Worm (Caenorhabditis elegans) whole organism, L1 larva: ENCODE data around the gene nlp-27.

Source experiments
- C34B4.2 ChIP-seq: sonication (generic microtip); optimal IDR thresholded peaks from 2 replicates; lab custom pipeline; 2017; ENCODE audit warnings: mild to moderate bottlenecking, missing genetic modification characterization, missing compliant biosample characterization
- F16B12.6 ChIP-seq: fragments of 150-350 bp; optimal IDR thresholded peaks from 2 replicates; lab custom pipeline; 2014; ENCODE audit warnings: missing biosample characterization, missing genetic modification characterization
- Y116A8C.19 ChIP-seq: sonication (generic microtip); optimal IDR thresholded peaks from 2 replicates; lab custom pipeline; 2016; ENCODE audit warnings: missing compliant biosample characterization, missing genetic modification characterization, borderline replicate concordance
- blmp-1 ChIP-seq: fragments of 150-350 bp; optimal IDR thresholded peaks from 2 replicates; lab custom pipeline; 2014; ENCODE audit warnings: missing biosample characterization, missing genetic modification characterization
- ceh-88 ChIP-seq: fragments of 200-800 bp; sonication (Bioruptor generic); IDR thresholded peaks from 2 replicates; pipeline ENCODE4 v1.3.6; 2022; ENCODE audit warnings: missing genetic modification characterization, missing compliant biosample characterization
- ces-1 ChIP-seq: fragments of 150-350 bp; optimal IDR thresholded peaks from 2 replicates; lab custom pipeline; 2014; ENCODE audit warnings: missing biosample characterization, missing genetic modification reagents, missing genetic modification characterization
- dsc-1 ChIP-seq: sonication (generic microtip); optimal IDR thresholded peaks from 2 replicates; lab custom pipeline; 2016; ENCODE audit warnings: mild to moderate bottlenecking, missing genetic modification characterization, missing compliant biosample characterization
- efl-1 ChIP-seq, 4 experiments: fragments of 150-350 bp; optimal IDR thresholded peaks in 3 of 4; peaks in 1 of 4; 1 replicate in 1 of 4; 2 replicates in 3 of 4; lab custom pipeline; 2014; ENCODE audit warnings: missing biosample characterization in 2 of 4, missing genetic modification characterization in 2 of 4, missing genetic modification reagents in 2 of 4
- efl-3 ChIP-seq: fragments of 200-800 bp; sonication (Bioruptor generic); optimal IDR thresholded peaks from 2 replicates; lab custom pipeline; 2018; ENCODE audit warnings: mild to moderate bottlenecking, missing genetic modification characterization, missing compliant biosample characterization
- elt-3 ChIP-seq, 6 experiments: fragments of 150-350 bp in 1 of 6; sonication (generic microtip); optimal IDR thresholded peaks; 2 replicates each; lab custom pipeline; 2017 to 2018; ENCODE audit warnings: missing biosample characterization in 6 of 6, missing genetic modification characterization in 6 of 6, inconsistent platforms in 1 of 6
- ets-5 ChIP-seq: fragments of 200-800 bp; sonication (Bioruptor generic); IDR thresholded peaks from 2 replicates; pipeline ENCODE4 v1.3.6; 2022; ENCODE audit warnings: missing genetic modification characterization, missing compliant biosample characterization
- fos-1 ChIP-seq: fragments of 150-350 bp; optimal IDR thresholded peaks from 2 replicates; lab custom pipeline; 2014; ENCODE audit warnings: missing biosample characterization, missing genetic modification characterization
- grh-1 ChIP-seq: fragments of 200-800 bp; sonication (Bioruptor generic); IDR thresholded peaks from 2 replicates; pipeline ENCODE4 v1.3.6; 2022; ENCODE audit warnings: missing genetic modification reagents, missing genetic modification characterization, missing compliant biosample characterization
- lin-14 ChIP-seq: fragments of 200-800 bp; sonication (Bioruptor generic); optimal IDR thresholded peaks from 2 replicates; lab custom pipeline; 2018; ENCODE audit warnings: mild to moderate bottlenecking, missing genetic modification characterization, moderate library complexity, missing compliant biosample characterization
- lin-35 ChIP-seq, 2 experiments: fragments of 150-350 bp; optimal IDR thresholded peaks; 2 replicates each; lab custom pipeline; 2014; ENCODE audit warnings: missing biosample characterization in 2 of 2, missing genetic modification characterization in 2 of 2, missing genetic modification reagents in 2 of 2
- lin-39 ChIP-seq: fragments of 150-350 bp; optimal IDR thresholded peaks from 2 replicates; lab custom pipeline; 2014; ENCODE audit warnings: missing biosample characterization, missing genetic modification reagents, missing genetic modification characterization
- mab-9 ChIP-seq: fragments of 200-800 bp; sonication (Bioruptor generic); IDR thresholded peaks from 2 replicates; pipeline ENCODE4 v1.3.6; 2022; ENCODE audit warnings: missing genetic modification reagents, missing genetic modification characterization, missing compliant biosample characterization
- mdl-1 ChIP-seq, 2 experiments: fragments of 150-350 bp; optimal IDR thresholded peaks; 2 replicates each; lab custom pipeline; 2014 to 2017; ENCODE audit warnings: missing biosample characterization in 2 of 2, missing genetic modification characterization in 2 of 2, inconsistent platforms in 1 of 2
- mef-2 ChIP-seq: fragments of 150-350 bp; optimal IDR thresholded peaks from 2 replicates; lab custom pipeline; 2014; ENCODE audit warnings: missing biosample characterization, missing genetic modification characterization
- mep-1 ChIP-seq: fragments of 150-350 bp; optimal IDR thresholded peaks from 2 replicates; lab custom pipeline; 2014; ENCODE audit warnings: missing biosample characterization, missing genetic modification characterization
- nhr-11 ChIP-seq: fragments of 150-350 bp; optimal IDR thresholded peaks from 2 replicates; lab custom pipeline; 2014; ENCODE audit warnings: missing biosample characterization, missing genetic modification characterization
- nhr-20 ChIP-seq: sonication (generic microtip); optimal IDR thresholded peaks from 2 replicates; lab custom pipeline; 2016; ENCODE audit warnings: mild to moderate bottlenecking, missing genetic modification characterization, missing compliant biosample characterization
- nhr-237 ChIP-seq: fragments of 150-350 bp; optimal IDR thresholded peaks from 2 replicates; lab custom pipeline; 2014; ENCODE audit warnings: missing biosample characterization, missing genetic modification characterization
- nhr-71 ChIP-seq: sonication (generic microtip); optimal IDR thresholded peaks from 2 replicates; lab custom pipeline; 2016; ENCODE audit warnings: mild to moderate bottlenecking, missing genetic modification characterization, moderate library complexity, missing compliant biosample characterization
- nhr-85 ChIP-seq: sonication (generic microtip); peaks from one replicate; lab custom pipeline; 2016; ENCODE audit warnings: missing genetic modification characterization, inconsistent platforms, missing compliant biosample characterization
- nhr-90 ChIP-seq: sonication (generic microtip); optimal IDR thresholded peaks from 2 replicates; lab custom pipeline; 2016; ENCODE audit warnings: mild to moderate bottlenecking, missing genetic modification characterization, missing compliant biosample characterization; ENCODE audit not compliant: poor library complexity
- pag-3 ChIP-seq: sonication (generic microtip); optimal IDR thresholded peaks from 2 replicates; lab custom pipeline; 2017; ENCODE audit warnings: missing genetic modification characterization, mild to moderate bottlenecking, missing compliant biosample characterization, antibody characterized with exemption, borderline replicate concordance; ENCODE audit not compliant: insufficient read depth
- pax-3 ChIP-seq: fragments of 200-800 bp; sonication (Bioruptor generic); optimal IDR thresholded peaks from 2 replicates; lab custom pipeline; 2018; ENCODE audit warnings: mild to moderate bottlenecking, missing genetic modification characterization, moderate library complexity, missing compliant biosample characterization
- skn-1 ChIP-seq: fragments of 150-350 bp; optimal IDR thresholded peaks from 2 replicates; lab custom pipeline; 2014; ENCODE audit warnings: missing biosample characterization, missing genetic modification characterization
- snpc-4 ChIP-seq: fragments of 150-350 bp; optimal IDR thresholded peaks from 2 replicates; lab custom pipeline; 2014; ENCODE audit warnings: missing biosample characterization, missing genetic modification characterization
- sox-4 ChIP-seq: sonication (generic microtip); optimal IDR thresholded peaks from 2 replicates; lab custom pipeline; 2016; ENCODE audit warnings: missing genetic modification characterization, missing compliant biosample characterization
- tlp-1 ChIP-seq: fragments of 150-350 bp; optimal IDR thresholded peaks from 2 replicates; lab custom pipeline; 2014; ENCODE audit warnings: missing biosample characterization, missing genetic modification characterization
- unc-86 ChIP-seq: sonication (generic microtip); optimal IDR thresholded peaks from 2 replicates; lab custom pipeline; 2016; ENCODE audit warnings: missing genetic modification characterization, missing compliant biosample characterization
- unc-98 ChIP-seq: fragments of 200-800 bp; sonication (Bioruptor generic); IDR thresholded peaks from 2 replicates; pipeline ENCODE4 v1.3.6; 2022; ENCODE audit warnings: missing genetic modification characterization, missing compliant biosample characterization
- vab-15 ChIP-seq: sonication (generic microtip); optimal IDR thresholded peaks from 2 replicates; lab custom pipeline; 2017; ENCODE audit warnings: missing genotype, mild to moderate bottlenecking, missing genetic modification characterization, missing compliant biosample characterization
- xbp-1 ChIP-seq: sonication (generic microtip); optimal IDR thresholded peaks from 2 replicates; lab custom pipeline; 2016; ENCODE audit warnings: missing genetic modification characterization, missing compliant biosample characterization
- zip-4 ChIP-seq: fragments of 200-800 bp; sonication (Bioruptor generic); optimal IDR thresholded peaks from 2 replicates; lab custom pipeline; 2018; ENCODE audit warnings: mild to moderate bottlenecking, missing genetic modification characterization, moderate library complexity, missing compliant biosample characterization
- ztf-11 ChIP-seq, 2 experiments: sonication (generic microtip); optimal IDR thresholded peaks; 2 replicates each; lab custom pipeline; 2016 to 2017; ENCODE audit warnings: missing genetic modification characterization in 2 of 2, missing biosample characterization in 1 of 2, missing compliant biosample characterization in 1 of 2

Gene nlp-27

ce11 chrV:3989070-3989469 is at the start of gene nlp-27:
Gene nlp-27 (plus strand): TSS chrV:3989378.
- TF ChIP-seq ets-5 (GFP tag; lab: Robert Waterston, UW) (no peak), mep-1 (no peak), nhr-11 (tag; lab: Kevin White, UChicago) (no peak), lin-14 (GFP tag; lab: Kevin White, UChicago) (peak; percentile 18), mdl-1 (tag; optimal IDR thresholded peaks at IDR 0.05; lab: Kevin White, UChicago) (no peak), mab-9 (GFP tag; lab: Robert Waterston, UW) (no peak), nhr-237 (tag; lab: Kevin White, UChicago) (no peak), grh-1 (GFP tag; lab: Robert Waterston, UW) (no peak), fos-1 (no peak), sox-4 (tag; lab: Kevin White, UChicago) (no peak), lin-35 (GFP tag; optimal IDR thresholded peaks at IDR 0.05; lab: Kevin White, UChicago) (no peak), nhr-85 (peak; percentile 83), ztf-11 (tag; optimal IDR thresholded peaks at IDR 0.05; lab: Kevin White, UChicago) (no peak), ces-1 (GFP tag; lab: Kevin White, UChicago) (no peak), mef-2 (tag; lab: Kevin White, UChicago) (no peak), ceh-88 (GFP tag; lab: Robert Waterston, UW) (no peak), unc-86 (tag; lab: Kevin White, UChicago) (no peak), dsc-1 (no peak), vab-15 (tag; lab: Kevin White, UChicago) (no peak), lin-39 (tag; lab: Kevin White, UChicago) (no peak), efl-3 (GFP tag; lab: Kevin White, UChicago) (no peak), C34B4.2 (tag; lab: Kevin White, UChicago) (no peak), efl-1 (optimal IDR thresholded peaks at IDR 0.05; lab: Kevin White, UChicago) (no peak), efl-1 (GFP tag; optimal IDR thresholded peaks at IDR 0.05 in 1 of 2; lab: Kevin White, UChicago) (peak in 1 of 2 experiments; percentile 49), blmp-1 (tag; lab: Kevin White, UChicago) (peak; percentile 36), nhr-71 (tag; lab: Kevin White, UChicago) (peak; percentile 4), nhr-20 (tag; lab: Kevin White, UChicago) (peak; percentile 27), Y116A8C.19 (tag; lab: Kevin White, UChicago) (no peak), nhr-90 (tag; lab: Kevin White, UChicago) (peak; percentile 9), unc-98 (GFP tag; lab: Robert Waterston, UW) (no peak), xbp-1 (tag; lab: Kevin White, UChicago) (no peak), elt-3 (tag; optimal IDR thresholded peaks at IDR 0.05; lab: Kevin White, UChicago) (peak in 2 of 6 experiments; percentile 16 to 42), tlp-1 (tag; lab: Kevin White, UChicago) (no peak)
- TF ChIP-seq, all 84 proteins: peak for 8

- no peak for TF ChIP-seq skn-1 (tag; lab: Kevin White, UChicago)
Observed at ce11 chrV:3941860-3942259, 47.3 kb upstream of the nlp-27 start, which contains the start of gene cyp-35B2. Gene cyp-35B2 (plus strand): TSS chrV:3942160.

- TF ChIP-seq pax-3 (tag; lab: Kevin White, UChicago) (no peak), zip-4 (GFP tag; lab: Kevin White, UChicago) (no peak), unc-86 (tag; lab: Kevin White, UChicago) (no peak), snpc-4 (tag; lab: Kevin White, UChicago) (no peak), xbp-1 (tag; lab: Kevin White, UChicago) (no peak), pag-3 (tag; lab: Kevin White, UChicago) (no peak), ceh-88 (GFP tag; lab: Robert Waterston, UW) (no peak), F16B12.6 (tag; lab: Kevin White, UChicago) (no peak)
Observed at ce11 chrV:3943364-3943763, 45.8 kb upstream of the nlp-27 start.
